Fruit fly (Drosophila melanogaster): ENCODE results near the gene CG8010.

DNA sequence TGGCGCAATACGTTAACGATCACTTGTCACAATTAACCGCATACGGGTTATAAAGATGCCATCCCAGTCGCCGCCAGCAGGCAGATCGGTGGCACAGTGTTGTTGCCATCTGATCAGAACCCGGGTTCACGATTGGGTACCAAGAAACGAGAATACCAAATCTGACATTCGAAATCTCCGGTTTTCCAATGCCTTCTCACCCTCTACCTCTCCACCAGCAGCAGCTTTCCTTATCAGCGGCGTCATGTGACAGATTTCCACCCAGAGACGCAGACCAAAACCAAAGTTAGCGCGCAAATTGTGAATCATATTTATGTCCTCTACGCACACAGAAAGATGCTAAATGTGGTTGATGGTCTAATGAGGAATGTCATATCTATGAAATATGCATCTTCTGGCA lies 30.1 kb downstream of the CG8010 start:
- TF ChIP-seq CG7101 (tag; optimal IDR thresholded peaks at IDR 0.05) = no peak
- TF ChIP-seq pad (GFP tag; optimal IDR thresholded peaks at IDR 0.05) = no peak
- TF ChIP-seq Mnt (GFP tag; optimal IDR thresholded peaks at IDR 0.05) = no peak
- no peak for TF ChIP-seq CG14711 (tag; optimal IDR thresholded peaks at IDR 0.05)
- no peak for TF ChIP-seq kay (GFP tag; ENCODE audit: borderline replicate concordance)
- TF ChIP-seq tj (GFP tag; optimal IDR thresholded peaks at IDR 0.05) = no peak
- no peak for TF ChIP-seq CG11617 (GFP tag; optimal IDR thresholded peaks at IDR 0.05)
- TF ChIP-seq cnc (optimal IDR thresholded peaks at IDR 0.05) = no peak
- TF ChIP-seq Hr96 (GFP tag; optimal IDR thresholded peaks at IDR 0.05) = no peak
- no peak for TF ChIP-seq toe (GFP tag; optimal IDR thresholded peaks at IDR 0.05)

Data from whole organism, adult.